Fruit fly (Drosophila melanogaster): ENCODE results near the gene CG18641.
A peak's percentile ranks its signal among the peaks of the same experiment; 100 is the strongest.

CG18641 gene

DNA sequence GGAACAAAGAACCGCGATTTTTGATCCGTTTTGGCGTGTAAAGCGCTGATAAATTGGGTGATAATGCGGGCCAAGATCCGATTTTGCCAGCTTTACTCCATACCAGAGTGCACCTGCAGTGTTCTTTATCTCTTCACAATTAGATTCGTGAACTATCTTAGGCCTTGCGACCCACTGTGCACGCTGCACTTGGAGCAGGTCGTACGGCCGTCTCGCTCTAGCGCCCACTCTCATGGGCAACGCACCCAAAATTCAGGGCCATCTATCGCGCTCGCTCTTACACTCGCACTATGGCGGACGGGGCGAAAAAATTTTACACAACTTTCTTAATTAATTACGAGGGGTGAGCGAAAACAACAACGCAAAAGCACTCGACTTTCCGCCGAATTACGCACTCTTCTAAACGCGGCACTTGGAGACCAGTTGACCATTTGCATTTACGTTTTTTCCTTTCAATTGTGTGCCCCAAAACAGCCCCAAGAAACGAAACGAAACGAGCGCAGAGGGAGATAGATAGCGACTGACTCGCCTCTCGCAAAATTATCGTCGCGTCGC is 50.8 kb downstream of the CG18641 start:
- no peak for TF ChIP-seq N (GFP tag; optimal IDR thresholded peaks at IDR 0.05)
- no peak for TF ChIP-seq GATAd (GFP tag; optimal IDR thresholded peaks at IDR 0.05)
- TF ChIP-seq woc (GFP tag; optimal IDR thresholded peaks at IDR 0.05) = peak; percentile 71
- no peak for TF ChIP-seq fru (GFP tag; optimal IDR thresholded peaks at IDR 0.05)
- no peak for TF ChIP-seq usp (GFP tag; optimal IDR thresholded peaks at IDR 0.05)
- TF ChIP-seq Sp1 (GFP tag; optimal IDR thresholded peaks at IDR 0.05) = no peak
- TF ChIP-seq CG9705 (GFP tag; optimal IDR thresholded peaks at IDR 0.05) = no peak
- no peak for TF ChIP-seq br (GFP tag; optimal IDR thresholded peaks at IDR 0.05)
- no peak for TF ChIP-seq Dfd (GFP tag; optimal IDR thresholded peaks at IDR 0.05)
- TF ChIP-seq foxo (GFP tag; optimal IDR thresholded peaks at IDR 0.05) = no peak
- TF ChIP-seq CG32264 (GFP tag; optimal IDR thresholded peaks at IDR 0.05) = no peak
- peak; percentile 23 to 35 for TF ChIP-seq dl (GFP tag; optimal IDR thresholded peaks at IDR 0.05; ENCODE audit: insufficient read depth in 1 of 2, partially characterized antibody in 2 of 2)
- no peak for TF ChIP-seq Jra (GFP tag; optimal IDR thresholded peaks at IDR 0.05)
- TF ChIP-seq Mio (GFP tag; optimal IDR thresholded peaks at IDR 0.05) = no peak
- peak; percentile 55 for TF ChIP-seq Dif (GFP tag; optimal IDR thresholded peaks at IDR 0.05; ENCODE audit: partially characterized antibody)
- TF ChIP-seq rgr (GFP tag; optimal IDR thresholded peaks at IDR 0.05) = peak; percentile 6
- no peak for TF ChIP-seq psq (GFP tag; optimal IDR thresholded peaks at IDR 0.05)
- TF ChIP-seq dsf (GFP tag; optimal IDR thresholded peaks at IDR 0.05; ENCODE audit: borderline replicate concordance) = no peak
- peak; percentile 32 for TF ChIP-seq Hr83 (GFP tag; optimal IDR thresholded peaks at IDR 0.05; ENCODE audit: poor library complexity, severe bottlenecking)
- no peak for TF ChIP-seq sv (GFP tag; optimal IDR thresholded peaks at IDR 0.05)

DNA sequence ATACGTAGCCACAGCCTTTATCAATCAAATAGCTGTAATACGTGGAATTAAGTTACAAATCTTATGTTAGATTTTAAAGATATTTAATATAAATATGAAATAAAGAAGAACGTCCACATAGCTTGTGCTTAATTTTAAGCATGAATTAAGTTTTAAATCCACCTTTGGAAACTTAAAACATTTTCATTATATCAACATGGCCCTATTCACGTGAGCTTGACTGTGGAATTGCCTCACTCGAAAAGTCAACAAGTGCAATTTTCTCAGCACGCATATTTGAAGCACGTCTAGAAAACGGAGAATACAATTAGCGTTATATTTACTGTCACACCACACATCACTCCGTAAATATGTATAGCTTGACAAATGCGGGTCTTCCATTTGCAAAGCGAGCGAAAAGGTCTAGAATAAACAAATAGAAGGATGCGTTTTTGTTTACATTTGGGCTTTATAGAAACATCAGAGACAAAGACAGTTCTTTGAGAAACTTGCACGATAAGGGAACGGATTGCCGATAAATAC is 51.4 kb downstream of the CG18641 start:
- TF ChIP-seq sage (GFP tag; optimal IDR thresholded peaks at IDR 0.05) (peak; percentile 96), Sp1 (GFP tag; optimal IDR thresholded peaks at IDR 0.05) (peak; percentile 97), rgr (GFP tag; optimal IDR thresholded peaks at IDR 0.05) (peak; percentile 96), brk (GFP tag; optimal IDR thresholded peaks at IDR 0.05) (peak; percentile 93), Dfd (GFP tag; optimal IDR thresholded peaks at IDR 0.05) (no peak), Vsx2 (GFP tag; optimal IDR thresholded peaks at IDR 0.05; ENCODE audit: partially characterized antibody) (no peak), Jra (GFP tag; optimal IDR thresholded peaks at IDR 0.05) (no peak), HLH106 (tag; optimal IDR thresholded peaks at IDR 0.05) (peak; percentile 97), Hnf4 (GFP tag; optimal IDR thresholded peaks at IDR 0.05) (peak; percentile 82), br (GFP tag; optimal IDR thresholded peaks at IDR 0.05) (peak; percentile 84), sv (GFP tag; optimal IDR thresholded peaks at IDR 0.05) (peak; percentile 85), Hr83 (GFP tag; optimal IDR thresholded peaks at IDR 0.05; ENCODE audit: poor library complexity, severe bottlenecking) (peak; percentile 51), h (GFP tag; optimal IDR thresholded peaks at IDR 0.05) (peak; percentile 96), OdsH (GFP tag; optimal IDR thresholded peaks at IDR 0.05) (peak; percentile 92), fru (GFP tag; optimal IDR thresholded peaks at IDR 0.05) (peak; percentile 93), Abd-B (GFP tag; optimal IDR thresholded peaks at IDR 0.05) (no peak), Hr78 (GFP tag; optimal IDR thresholded peaks at IDR 0.05) (no peak), lola (GFP tag; optimal IDR thresholded peaks at IDR 0.05) (no peak), CG9705 (GFP tag; optimal IDR thresholded peaks at IDR 0.05) (peak; percentile 88), ey (GFP tag; optimal IDR thresholded peaks at IDR 0.05) (peak; percentile 91), N (GFP tag; optimal IDR thresholded peaks at IDR 0.05) (no peak), dsf (GFP tag; optimal IDR thresholded peaks at IDR 0.05; ENCODE audit: borderline replicate concordance) (peak; percentile 41), Rel (GFP tag; optimal IDR thresholded peaks at IDR 0.05) (peak; percentile 94), Rel (tag; optimal IDR thresholded peaks at IDR 0.05) (peak; percentile 84), psq (GFP tag; optimal IDR thresholded peaks at IDR 0.05) (peak; percentile 89), woc (GFP tag; optimal IDR thresholded peaks at IDR 0.05) (peak; percentile 78), dmrt93B (GFP tag; optimal IDR thresholded peaks at IDR 0.05) (peak; percentile 91), CG32264 (GFP tag; optimal IDR thresholded peaks at IDR 0.05) (peak; percentile 65), foxo (GFP tag; optimal IDR thresholded peaks at IDR 0.05) (peak in 1 of 2 experiments; percentile 95)

DNA sequence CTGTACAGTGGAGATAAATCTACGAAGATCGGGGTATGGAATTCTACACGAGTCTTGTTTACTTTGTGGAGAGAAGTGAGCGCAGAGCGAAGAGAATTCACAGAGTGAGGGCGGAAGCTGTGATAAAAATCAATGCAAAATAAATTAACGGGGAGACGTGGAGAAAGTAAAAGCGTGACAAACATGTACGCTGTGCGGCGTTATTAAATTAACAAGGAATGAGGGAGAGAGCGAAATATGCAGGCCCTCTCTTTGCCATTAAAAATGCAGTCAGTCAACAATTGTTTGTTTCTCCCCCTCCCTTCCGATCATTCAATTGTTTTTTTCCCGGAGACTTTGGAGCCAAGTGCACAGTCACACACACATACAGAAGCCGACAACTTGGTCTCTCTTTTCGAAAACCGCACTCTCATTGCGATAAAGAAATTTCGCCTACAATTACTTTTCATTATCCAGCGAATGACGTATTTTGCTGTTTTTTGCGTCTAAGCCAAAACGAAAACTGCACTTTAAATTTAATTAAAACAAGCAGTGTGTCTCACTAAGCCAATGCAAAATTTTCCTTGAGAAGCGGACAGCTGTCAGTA is 52.2 kb downstream of the CG18641 start:
- TF ChIP-seq h (GFP tag; optimal IDR thresholded peaks at IDR 0.05) (peak; percentile 29), Hnf4 (GFP tag; optimal IDR thresholded peaks at IDR 0.05) (peak; percentile 86), fru (GFP tag; optimal IDR thresholded peaks at IDR 0.05) (peak; percentile 70), Rel (GFP tag; optimal IDR thresholded peaks at IDR 0.05) (no peak), Rel (tag; optimal IDR thresholded peaks at IDR 0.05) (peak; percentile 36), dl (GFP tag; optimal IDR thresholded peaks at IDR 0.05; ENCODE audit: insufficient read depth in 1 of 2, partially characterized antibody in 2 of 2) (no peak), woc (GFP tag; optimal IDR thresholded peaks at IDR 0.05) (no peak), CG32264 (GFP tag; optimal IDR thresholded peaks at IDR 0.05) (no peak)

All from whole organism, wandering third instar larva.